Worm (Caenorhabditis elegans) whole organism, early embryonic: ENCODE measurements around the gene frpr-17.

Experiments
- F13C5.2 ChIP-seq: sonication (generic microtip); optimal IDR thresholded peaks from 2 replicates; lab custom pipeline; 2017; ENCODE audit warnings: mild to moderate bottlenecking, missing genetic modification characterization, inconsistent platforms, missing compliant biosample characterization
- ama-1 ChIP-seq: fragments of 150-350 bp; optimal IDR thresholded peaks from 2 replicates; lab custom pipeline; 2014
- pes-1 ChIP-seq: fragments of 200-800 bp; sonication (Bioruptor generic); IDR thresholded peaks from 2 replicates; pipeline ENCODE4 v1.3.6; 2022; ENCODE audit warnings: missing genetic modification reagents, missing genetic modification characterization, missing compliant biosample characterization
- tbx-37 ChIP-seq: fragments of 200-800 bp; sonication (Bioruptor generic); conservative IDR thresholded peaks from 2 replicates; pipeline ENCODE4 v1.3.6; 2022; ENCODE audit warnings: missing genetic modification reagents, missing genetic modification characterization, missing compliant biosample characterization
- tra-4 ChIP-seq: sonication (generic microtip); optimal IDR thresholded peaks from 2 replicates; lab custom pipeline; 2017; ENCODE audit warnings: missing genetic modification characterization, missing compliant biosample characterization

- TF ChIP-seq ama-1 (lab: Kevin White, UChicago) (no peak), tbx-37 (GFP tag; lab: Robert Waterston, UW) (no peak), F13C5.2 (tag; lab: Kevin White, UChicago) (no peak), tra-4 (tag; lab: Kevin White, UChicago) (no peak), pes-1 (GFP tag; lab: Robert Waterston, UW) (no peak)
Observed at ce11 chrX:14424186-14424585, 18.3 kb downstream of the frpr-17 start.
